Fruit fly (Drosophila melanogaster) whole organism, embryonic: ENCODE data around the gene Pvf2.

Experiments
- Ada2b ChIP-seq: fragments of 200-800 bp; sonication (Bioruptor generic); IDR thresholded peaks from 2 replicates; pipeline ENCODE4 v1.3.6; 2022; ENCODE audit warnings: missing biosample characterization, missing genetic modification characterization
- Asciz ChIP-seq: fragments of 200-800 bp; sonication (Bioruptor generic); optimal IDR thresholded peaks from 2 replicates; lab custom pipeline; 2017; ENCODE audit warnings: missing biosample characterization, mild to moderate bottlenecking, missing genetic modification characterization, missing genetic modification reagents
- CG10209 ChIP-seq: fragments of 200-800 bp; sonication (Bioruptor generic); optimal IDR thresholded peaks from 3 replicates; lab custom pipeline; 2017; ENCODE audit warnings: missing biosample characterization, mild to moderate bottlenecking, missing genetic modification characterization, missing genetic modification reagents
- CG10431 ChIP-seq: fragments of 200-800 bp; sonication (Bioruptor generic); optimal IDR thresholded peaks from 3 replicates; lab custom pipeline; 2018; ENCODE audit warnings: missing biosample characterization, mild to moderate bottlenecking, missing genetic modification characterization
- CG11504 ChIP-seq: fragments of 200-800 bp; sonication (Bioruptor generic); optimal IDR thresholded peaks from 3 replicates; lab custom pipeline; 2019; ENCODE audit warnings: missing biosample characterization, mild to moderate bottlenecking, missing genetic modification characterization, moderate library complexity
- CG14710 ChIP-seq: fragments of 200-800 bp; sonication (Bioruptor generic); optimal IDR thresholded peaks from 3 replicates; lab custom pipeline; 2019; ENCODE audit warnings: missing biosample characterization, mild to moderate bottlenecking, missing genetic modification characterization, moderate library complexity
- CG15073 ChIP-seq: fragments of 200-800 bp; sonication (Bioruptor generic); optimal IDR thresholded peaks from 2 replicates; lab custom pipeline; 2016; ENCODE audit warnings: missing biosample characterization, missing genetic modification characterization
- CG18599 ChIP-seq: fragments of 200-800 bp; sonication (Bioruptor generic); optimal IDR thresholded peaks from 3 replicates; lab custom pipeline; 2017; ENCODE audit warnings: missing biosample characterization, missing genetic modification characterization, mild to moderate bottlenecking, moderate library complexity, missing genetic modification reagents
- CG2199 ChIP-seq: fragments of 200-800 bp; sonication (Bioruptor generic); IDR thresholded peaks from 3 replicates; pipeline ENCODE4 v1.3.6; 2022; ENCODE audit warnings: missing biosample characterization, missing genetic modification characterization
- CG2678 ChIP-seq: fragments of 200-800 bp; sonication (Bioruptor generic); optimal IDR thresholded peaks from 3 replicates; lab custom pipeline; 2019; ENCODE audit warnings: missing biosample characterization, mild to moderate bottlenecking, missing genetic modification characterization, moderate library complexity
- CG3163 ChIP-seq: fragments of 200-800 bp; sonication (Bioruptor generic); optimal IDR thresholded peaks from 3 replicates; lab custom pipeline; 2016; ENCODE audit warnings: missing biosample characterization, missing genetic modification characterization
- CG34422 ChIP-seq: fragments of 200-800 bp; sonication (Bioruptor generic); IDR thresholded peaks from 3 replicates; pipeline ENCODE4 v1.3.6; 2022; ENCODE audit warnings: missing biosample characterization, missing genetic modification characterization
- CG4282 ChIP-seq: fragments of 200-800 bp; sonication (Bioruptor generic); optimal IDR thresholded peaks from 2 replicates; lab custom pipeline; 2016; ENCODE audit warnings: missing biosample characterization, missing genetic modification characterization
- CG5245 ChIP-seq: fragments of 200-800 bp; sonication (Bioruptor generic); optimal IDR thresholded peaks from 3 replicates; lab custom pipeline; 2016; ENCODE audit warnings: missing biosample characterization, missing genetic modification characterization
- CG7372 ChIP-seq: fragments of 200-800 bp; sonication (Bioruptor generic); IDR thresholded peaks from 2 replicates; pipeline ENCODE4 v1.3.6; 2022; ENCODE audit warnings: missing biosample characterization, missing genetic modification characterization
- CG7839 ChIP-seq: fragments of 200-800 bp; sonication (Bioruptor generic); optimal IDR thresholded peaks from 3 replicates; lab custom pipeline; 2018; ENCODE audit warnings: missing biosample characterization, mild to moderate bottlenecking, missing genetic modification characterization, moderate library complexity
- CG9437 ChIP-seq: fragments of 200-800 bp; sonication (Bioruptor generic); optimal IDR thresholded peaks from 2 replicates; lab custom pipeline; 2018; ENCODE audit warnings: missing biosample characterization, mild to moderate bottlenecking, missing genetic modification characterization
- CTCF ChIP-seq: fragments of 200-800 bp; sonication (Bioruptor generic); optimal IDR thresholded peaks from 2 replicates; lab custom pipeline; 2017; ENCODE audit warnings: missing biosample characterization, mild to moderate bottlenecking, missing genetic modification characterization, moderate library complexity
- D ChIP-seq, 2 experiments: fragments of 200-800 bp in 1 of 2; fragments of >200 bp in 1 of 2; sonication (Bioruptor generic) in 1 of 2; optimal IDR thresholded peaks; 2 replicates in 1 of 2; 3 replicates in 1 of 2; lab custom pipeline; 2017; ENCODE audit warnings: mild to moderate bottlenecking in 1 of 2, missing biosample characterization in 1 of 2, missing genetic modification characterization in 1 of 2, missing genetic modification reagents in 1 of 2
- D19A ChIP-seq: fragments of 200-800 bp; optimal IDR thresholded peaks from 3 replicates; lab custom pipeline; 2019; ENCODE audit warnings: missing biosample characterization, mild to moderate bottlenecking, missing genetic modification characterization, moderate library complexity
- Dip2 ChIP-seq: fragments of 200-800 bp; sonication (Bioruptor generic); IDR thresholded peaks from 2 replicates; pipeline ENCODE4 v1.3.6; 2022; ENCODE audit warnings: missing biosample characterization, missing genetic modification characterization
- Doc3 ChIP-seq: fragments of 200-800 bp; sonication (Bioruptor generic); IDR thresholded peaks from 3 replicates; pipeline ENCODE4 v1.3.6; 2022; ENCODE audit warnings: missing biosample characterization, missing genetic modification characterization; ENCODE audit not compliant: partially characterized antibody
- Dref ChIP-seq: fragments of 200-800 bp; sonication (Bioruptor generic); IDR thresholded peaks from 2 replicates; pipeline ENCODE4 v1.3.6; 2022; ENCODE audit warnings: missing biosample characterization, missing genetic modification characterization
- Drgx ChIP-seq: fragments of 200-800 bp; sonication (Bioruptor generic); IDR thresholded peaks from 2 replicates; pipeline ENCODE4 v1.3.6; 2022; ENCODE audit warnings: missing biosample characterization, missing genetic modification characterization
- Ets65A ChIP-seq: fragments of 200-800 bp; sonication (Bioruptor generic); peaks from one replicate; lab custom pipeline; 2016; ENCODE audit warnings: missing biosample characterization, missing genetic modification characterization
- HmgD ChIP-seq: fragments of 200-800 bp; sonication (Bioruptor generic); optimal IDR thresholded peaks from 3 replicates; lab custom pipeline; 2016; ENCODE audit warnings: missing biosample characterization, missing genetic modification characterization
- HmgZ ChIP-seq: fragments of 200-800 bp; sonication (Bioruptor generic); optimal IDR thresholded peaks from 2 replicates; lab custom pipeline; 2018; ENCODE audit warnings: missing biosample characterization, mild to moderate bottlenecking, missing genetic modification characterization
- Hr3 ChIP-seq: fragments of 200-800 bp; sonication (Bioruptor generic); optimal IDR thresholded peaks from 3 replicates; lab custom pipeline; 2016; ENCODE audit warnings: missing biosample characterization, missing genetic modification characterization
- Hr51 ChIP-seq, 2 experiments: fragments of 200-800 bp; sonication (Bioruptor generic); optimal IDR thresholded peaks; 2 replicates in 1 of 2; 3 replicates in 1 of 2; lab custom pipeline; 2016 to 2018; ENCODE audit warnings: missing biosample characterization in 2 of 2, missing genetic modification characterization in 2 of 2, mild to moderate bottlenecking in 1 of 2, moderate library complexity in 1 of 2
- Med ChIP-seq: fragments of 200-800 bp; sonication (Bioruptor generic); peaks from one replicate; lab custom pipeline; 2016; ENCODE audit warnings: missing biosample characterization, missing genetic modification characterization, mild to moderate bottlenecking, inconsistent platforms, moderate library complexity
- Oli ChIP-seq: fragments of 200-800 bp; sonication (Bioruptor generic); optimal IDR thresholded peaks from 2 replicates; lab custom pipeline; 2018; ENCODE audit warnings: missing biosample characterization, mild to moderate bottlenecking, missing genetic modification characterization, moderate library complexity
- cwo ChIP-seq: fragments of 200-800 bp; sonication (Bioruptor generic); optimal IDR thresholded peaks from 3 replicates; lab custom pipeline; 2017; ENCODE audit warnings: missing biosample characterization, missing genetic modification characterization, mild to moderate bottlenecking, moderate library complexity, missing genetic modification reagents
- dmrt99B ChIP-seq: fragments of 200-800 bp; sonication (Bioruptor generic); optimal IDR thresholded peaks from 2 replicates; lab custom pipeline; 2018; ENCODE audit warnings: missing biosample characterization, mild to moderate bottlenecking, missing genetic modification characterization, moderate library complexity
- eve ChIP-seq, 2 experiments: fragments of >200 bp; optimal IDR thresholded peaks; 2 replicates each; lab custom pipeline; 2017; ENCODE audit warnings: missing biosample characterization in 2 of 2, missing genetic modification characterization in 2 of 2
- gcm2 ChIP-seq: fragments of 200-800 bp; sonication (Bioruptor generic); optimal IDR thresholded peaks from 2 replicates; lab custom pipeline; 2016; ENCODE audit warnings: missing biosample characterization, missing genetic modification characterization
- gem ChIP-seq: fragments of 200-800 bp; sonication (Bioruptor generic); optimal IDR thresholded peaks from 2 replicates; lab custom pipeline; 2019; ENCODE audit warnings: missing biosample characterization, mild to moderate bottlenecking, missing genetic modification characterization, moderate library complexity
- grau ChIP-seq: fragments of 200-800 bp; optimal IDR thresholded peaks from 3 replicates; lab custom pipeline; 2019; ENCODE audit warnings: missing biosample characterization, mild to moderate bottlenecking, missing genetic modification characterization, moderate library complexity
- h ChIP-seq: fragments of >200 bp; optimal IDR thresholded peaks from 2 replicates; lab custom pipeline; 2017
- lab ChIP-seq: fragments of 200-800 bp; sonication (Bioruptor generic); optimal IDR thresholded peaks from 3 replicates; lab custom pipeline; 2017; ENCODE audit warnings: missing biosample characterization, missing genetic modification characterization, mild to moderate bottlenecking, moderate library complexity, missing genetic modification reagents
- lov ChIP-seq, 2 experiments: fragments of 200-800 bp in 1 of 2; fragments of >200 bp in 1 of 2; sonication (Bioruptor generic) in 1 of 2; IDR thresholded peaks in 1 of 2; optimal IDR thresholded peaks in 1 of 2; 2 replicates in 1 of 2; 3 replicates in 1 of 2; pipeline versions ENCODE4 v1.3.6 to Lab custom; 2017 to 2022; ENCODE audit warnings: missing biosample characterization in 1 of 2, missing genetic modification characterization in 1 of 2
- row ChIP-seq: fragments of 200-800 bp; sonication (Bioruptor generic); IDR thresholded peaks from 3 replicates; pipeline ENCODE4 v1.3.6; 2022; ENCODE audit warnings: missing biosample characterization, missing genetic modification characterization
- sd ChIP-seq: fragments of 200-800 bp; sonication (Bioruptor generic); optimal IDR thresholded peaks from 3 replicates; lab custom pipeline; 2018; ENCODE audit warnings: missing biosample characterization, mild to moderate bottlenecking, missing genetic modification characterization, moderate library complexity
- sens ChIP-seq: fragments of 200-800 bp; sonication (Bioruptor generic); peaks from one replicate; lab custom pipeline; 2016; ENCODE audit warnings: missing biosample characterization, missing genetic modification characterization
- trh ChIP-seq: fragments of 200-800 bp; sonication (Bioruptor generic); optimal IDR thresholded peaks from 2 replicates; lab custom pipeline; 2016; ENCODE audit warnings: missing biosample characterization, missing genetic modification characterization

Pvf2 gene

dm6 chr2L:7117552-7118144 lies 33.2 kb upstream of the Pvf2 start (continued):
- TF ChIP-seq row (GFP tag; lab: Robert Waterston, UW) (peak; percentile 13; the same call in 1 of the 3 replicates), Asciz (no peak), lov (optimal IDR thresholded peaks at IDR 0.05; lab: Kevin White, UChicago) (no peak), lov (GFP tag; IDR thresholded peaks at IDR 0.05; lab: Robert Waterston, UW) (no peak), HmgD (no peak), Doc3 (no peak), trh (no peak), Drgx (GFP tag; lab: Robert Waterston, UW) (peak; percentile 16; the same call in 1 of the 2 replicates), CG4282 (GFP tag; lab: Kevin White, UChicago) (no peak), gcm2 (no peak), CG10431 (GFP tag; lab: Kevin White, UChicago) (peak; percentile 15)

dm6 chr2L:7114159-7114558 lies 29.7 kb upstream of the Pvf2 start:
- TF ChIP-seq CG2199 (GFP tag; lab: Robert Waterston, UW) = peak; percentile 64; the same call in 1 of the 3 replicates
- TF ChIP-seq CG5245 (GFP tag; lab: Kevin White, UChicago) = no peak
- peak in 1 of 2 experiments; percentile 3 for TF ChIP-seq eve (GFP tag; optimal IDR thresholded peaks at IDR 0.05; lab: Kevin White, UChicago)
- no peak for TF ChIP-seq CG10209 (GFP tag; lab: Kevin White, UChicago)
- no peak for TF ChIP-seq cwo
- TF ChIP-seq lov (optimal IDR thresholded peaks at IDR 0.05; lab: Kevin White, UChicago) = no peak
- TF ChIP-seq lov (GFP tag; IDR thresholded peaks at IDR 0.05; lab: Robert Waterston, UW) = no peak
- TF ChIP-seq CTCF = peak; percentile 52

dm6 chr2L:7110318-7110717 lies 25.9 kb upstream of the Pvf2 start:
- TF ChIP-seq eve (GFP tag; optimal IDR thresholded peaks at IDR 0.05; lab: Kevin White, UChicago) = peak in 1 of 2 experiments; percentile 3
- TF ChIP-seq sens (GFP tag; lab: Kevin White, UChicago) = peak; percentile 5
- no peak for TF ChIP-seq CG14710
- TF ChIP-seq CG7372 = peak; percentile 94

- TF ChIP-seq Hr51 (GFP tag; optimal IDR thresholded peaks at IDR 0.05; lab: Kevin White, UChicago) = peak in 1 of 2 experiments; percentile 10
- peak; percentile 36 for TF ChIP-seq gem (tag; lab: Kevin White, UChicago)
- TF ChIP-seq CG2678 = peak; percentile 35
- TF ChIP-seq dmrt99B (tag; lab: Kevin White, UChicago) = peak; percentile 21
- TF ChIP-seq Ada2b = 0 out of 2 replicates have a peak, but pooled peaks have one; percentile 6
- peak; percentile 25 for TF ChIP-seq CG7839 (tag; lab: Kevin White, UChicago)
- TF ChIP-seq Dip2 (GFP tag; lab: Robert Waterston, UW) = no peak
- TF ChIP-seq CG34422 (GFP tag; lab: Robert Waterston, UW) = no peak
- peak; percentile 38 for TF ChIP-seq CG11504
- peak; percentile 57 for TF ChIP-seq Med (GFP tag; lab: Kevin White, UChicago)
- TF ChIP-seq row (GFP tag; lab: Robert Waterston, UW) = 0 out of 3 replicates have a peak, but pooled peaks have one; percentile 23
- TF ChIP-seq Oli (tag; lab: Kevin White, UChicago) = peak; percentile 20
- TF ChIP-seq Hr3 (GFP tag; lab: Kevin White, UChicago) = no peak
- peak; percentile 32 for TF ChIP-seq grau
- no peak for TF ChIP-seq sd (tag; lab: Kevin White, UChicago)
- peak; percentile 87 for TF ChIP-seq Ets65A (GFP tag; lab: Kevin White, UChicago)
- no peak for TF ChIP-seq Dref (GFP tag; lab: Robert Waterston, UW)
- TF ChIP-seq CG9437 (GFP tag; lab: Kevin White, UChicago) = no peak
- TF ChIP-seq CG18599 (GFP tag; lab: Kevin White, UChicago) = peak; percentile 10
- TF ChIP-seq CG15073 (GFP tag; lab: Kevin White, UChicago) = no peak
- TF ChIP-seq lab (GFP tag; lab: Kevin White, UChicago) = peak; percentile 8
- TF ChIP-seq CG3163 (GFP tag; lab: Kevin White, UChicago) = no peak
- TF ChIP-seq HmgZ (tag; lab: Kevin White, UChicago) = no peak
- no peak for TF ChIP-seq D (optimal IDR thresholded peaks at IDR 0.05; lab: Kevin White, UChicago)
- TF ChIP-seq D (GFP tag; optimal IDR thresholded peaks at IDR 0.05; lab: Kevin White, UChicago) = no peak
- TF ChIP-seq D19A (tag; lab: Kevin White, UChicago) = peak; percentile 59
- no peak for TF ChIP-seq h (lab: Kevin White, UChicago)
Observed at dm6 chr2L:7107890-7108289, 23.5 kb upstream of the Pvf2 start.
